Fruit fly (Drosophila melanogaster): ENCODE results near the gene ATPsynE.

Gene ATPsynE

dm6 chr3R:14364156-14364555, 37.4 kb downstream of the ATPsynE start (continued):
- TF ChIP-seq kay (GFP tag; optimal IDR thresholded peaks at IDR 0.05), result peak; percentile 51
- TF ChIP-seq abd-A (tag; optimal IDR thresholded peaks at IDR 0.05), result peak; percentile 58
- no peak for TF ChIP-seq CG10565 (GFP tag; optimal IDR thresholded peaks at IDR 0.05)
- TF ChIP-seq CG18764 (GFP tag; optimal IDR thresholded peaks at IDR 0.05), result no peak
- peak; percentile 71 for TF ChIP-seq sug (tag; optimal IDR thresholded peaks at IDR 0.05)
- no peak for TF ChIP-seq tin (GFP tag; optimal IDR thresholded peaks at IDR 0.05)
- TF ChIP-seq bigmax (GFP tag; optimal IDR thresholded peaks at IDR 0.05), result no peak
- TF ChIP-seq Neu2 (GFP tag; optimal IDR thresholded peaks at IDR 0.05; ENCODE audit: borderline replicate concordance), result no peak
- TF ChIP-seq CG8290 (GFP tag; optimal IDR thresholded peaks at IDR 0.05), result no peak
- TF ChIP-seq CG8290 (tag; optimal IDR thresholded peaks at IDR 0.05), result no peak

- no peak for TF ChIP-seq pzg (GFP tag; optimal IDR thresholded peaks at IDR 0.05)
- TF ChIP-seq sob (GFP tag; IDR thresholded peaks at IDR 0.05), result 0 out of 2 replicates have a peak, but pooled peaks have one; percentile 16
- TF ChIP-seq chinmo (GFP tag; IDR thresholded peaks at IDR 0.05; ENCODE audit: partially characterized antibody), result 0 out of 4 replicates have a peak, but pooled peaks have one; percentile 33
- peak; percentile 32 for TF ChIP-seq CG34376 (GFP tag; optimal IDR thresholded peaks at IDR 0.05)
- no peak for TF ChIP-seq ro (GFP tag; IDR thresholded peaks at IDR 0.05)
- peak; percentile 56 for TF ChIP-seq Ets65A (GFP tag)
- peak; percentile 0 for TF ChIP-seq CG15011 (GFP tag; optimal IDR thresholded peaks at IDR 0.05)
- TF ChIP-seq Taf1 (GFP tag; IDR thresholded peaks at IDR 0.05), result no peak
- TF ChIP-seq CG12659 (GFP tag; optimal IDR thresholded peaks at IDR 0.05), result no peak
- no peak for TF ChIP-seq Hr3 (GFP tag; optimal IDR thresholded peaks at IDR 0.05)
- no peak for TF ChIP-seq bcd (GFP tag; optimal IDR thresholded peaks at IDR 0.05)
- TF ChIP-seq pfk (GFP tag; optimal IDR thresholded peaks at IDR 0.05), result no peak
- TF ChIP-seq sd (tag; optimal IDR thresholded peaks at IDR 0.05), result no peak
- TF ChIP-seq CG2199 (GFP tag; IDR thresholded peaks at IDR 0.05), result peak; percentile 36; the same call in 1 of the 3 replicates
These were observed 39.2 kb downstream of the ATPsynE start for dm6 chr3R:14365918-14366317.

dm6 chr3R:14366882-14367281, 40.1 kb downstream of the ATPsynE start:
- TF ChIP-seq gem (tag; optimal IDR thresholded peaks at IDR 0.05) (no peak), E2f1 (GFP tag; IDR thresholded peaks at IDR 0.05) (no peak), Hr78 (GFP tag; optimal IDR thresholded peaks at IDR 0.05) (peak in 1 of 2 experiments; percentile 90), fd64A (GFP tag; optimal IDR thresholded peaks at IDR 0.05) (no peak), CG2199 (GFP tag; IDR thresholded peaks at IDR 0.05) (no peak), peb (GFP tag; IDR thresholded peaks at IDR 0.05) (no peak), sens (GFP tag) (peak; percentile 52), MESR4 (GFP tag; optimal IDR thresholded peaks at IDR 0.05) (no peak), CG6689 (GFP tag; IDR thresholded peaks at IDR 0.05) (no peak)

- no peak for TF ChIP-seq B-H1 (GFP tag; IDR thresholded peaks at IDR 0.05)
- TF ChIP-seq CG32767 (GFP tag; IDR thresholded peaks at IDR 0.05), result no peak
- no peak for TF ChIP-seq CG18262 (tag; optimal IDR thresholded peaks at IDR 0.05)
- TF ChIP-seq ATbp (GFP tag; optimal IDR thresholded peaks at IDR 0.05), result no peak
- TF ChIP-seq lov (optimal IDR thresholded peaks at IDR 0.05), result no peak
- TF ChIP-seq lov (GFP tag; IDR thresholded peaks at IDR 0.05), result 0 out of 3 replicates have a peak, but pooled peaks have one; percentile 38
- no peak for TF ChIP-seq CG11504 (tag; optimal IDR thresholded peaks at IDR 0.05)
- no peak for TF ChIP-seq ewg (GFP tag; optimal IDR thresholded peaks at IDR 0.05)
- TF ChIP-seq CG7745 (tag; optimal IDR thresholded peaks at IDR 0.05), result no peak
- no peak for TF ChIP-seq esg (GFP tag; conservative IDR thresholded peaks at IDR 0.05)
- TF ChIP-seq yki (optimal IDR thresholded peaks at IDR 0.05), result no peak
- TF ChIP-seq CG18599 (GFP tag; optimal IDR thresholded peaks at IDR 0.05), result peak; percentile 9
- TF ChIP-seq ken (GFP tag; IDR thresholded peaks at IDR 0.05), result no peak
- no peak for TF ChIP-seq onecut (GFP tag; IDR thresholded peaks at IDR 0.05)
- no peak for TF ChIP-seq CG16779 (GFP tag; IDR thresholded peaks at IDR 0.05)
- TF ChIP-seq en (GFP tag; optimal IDR thresholded peaks at IDR 0.05), result no peak
These were observed 42.9 kb downstream of the ATPsynE start for dm6 chr3R:14369481-14370198.
